Worm (Caenorhabditis elegans): ENCODE results near the gene R144.12.
"Not testable (repeated sequence)": the region's sequence is repeated elsewhere in the genome, so short reads cannot be mapped to it uniquely, and the experiment has no call there.

DNA sequence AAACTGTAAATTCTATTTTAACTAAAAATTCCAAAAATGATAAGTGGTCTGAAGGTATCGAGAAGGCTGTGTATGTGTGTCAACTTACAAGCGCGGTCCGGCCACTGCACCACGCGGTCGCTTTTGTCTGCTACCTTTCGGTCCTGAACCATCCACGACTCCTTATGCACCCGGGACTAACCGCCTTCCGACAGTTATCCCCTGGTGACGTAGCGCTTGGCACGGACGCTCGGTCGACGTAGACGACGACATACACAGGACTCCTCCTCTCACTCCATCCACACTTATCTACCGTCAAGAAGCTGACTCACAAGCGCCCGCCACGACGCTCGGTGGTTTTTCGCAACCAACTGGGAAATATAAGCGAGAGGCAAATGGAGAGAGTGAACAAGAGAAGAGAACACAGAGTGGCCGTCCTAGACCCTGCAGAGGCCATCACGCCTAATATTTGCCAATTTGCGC, 24.6 kb upstream of the R144.12 start:
- not testable (repeated sequence) for TF ChIP-seq zag-1, egl-27, unc-39, ztf-11, ceh-9, snpc-4, pqm-1 (tag; optimal IDR thresholded peaks at IDR 0.05)
- TF ChIP-seq nhr-25 (tag; optimal IDR thresholded peaks at IDR 0.05) (peak; percentile 67), R02D3.7 (tag; optimal IDR thresholded peaks at IDR 0.05) (peak; percentile 10), skn-1 (tag; optimal IDR thresholded peaks at IDR 0.05) (peak; percentile 65)

Data from whole organism, L3 larva.